Fruit fly (Drosophila melanogaster) whole organism, embryonic: ENCODE data around the gene Dpy-30L1.
A peak's percentile ranks its signal among the peaks of the same experiment; 100 is the strongest.

Experiments
- Ada2b ChIP-seq: fragments of 200-800 bp; sonication (Bioruptor generic); IDR thresholded peaks from 2 replicates; pipeline ENCODE4 v1.3.6; 2022; ENCODE audit warnings: missing biosample characterization, missing genetic modification characterization
- CG11695 ChIP-seq: fragments of 200-800 bp; sonication (Bioruptor generic); IDR thresholded peaks from 3 replicates; pipeline ENCODE4 v1.3.6; 2022; ENCODE audit warnings: missing biosample characterization, missing genetic modification characterization
- CG12071 ChIP-seq: fragments of 200-800 bp; sonication (Bioruptor generic); optimal IDR thresholded peaks from 3 replicates; lab custom pipeline; 2018; ENCODE audit warnings: missing biosample characterization, mild to moderate bottlenecking, missing genetic modification characterization
- CG12104 ChIP-seq: fragments of 200-800 bp; sonication (Bioruptor generic); optimal IDR thresholded peaks from 3 replicates; lab custom pipeline; 2016; ENCODE audit warnings: missing biosample characterization, missing genetic modification characterization
- CG1233 ChIP-seq: fragments of 200-800 bp; sonication (Bioruptor generic); optimal IDR thresholded peaks from 4 replicates; lab custom pipeline; 2018; ENCODE audit warnings: missing biosample characterization, mild to moderate bottlenecking, missing genetic modification characterization
- CG13296 ChIP-seq: fragments of 200-800 bp; sonication (Bioruptor generic); optimal IDR thresholded peaks from 3 replicates; lab custom pipeline; 2018; ENCODE audit warnings: missing biosample characterization, mild to moderate bottlenecking, missing genetic modification characterization
- CG13894 ChIP-seq: fragments of 200-800 bp; sonication (Bioruptor generic); optimal IDR thresholded peaks from 3 replicates; lab custom pipeline; 2018; ENCODE audit warnings: missing biosample characterization, mild to moderate bottlenecking, missing genetic modification characterization, moderate library complexity
- CG15269 ChIP-seq: fragments of 200-800 bp; sonication (Bioruptor generic); optimal IDR thresholded peaks from 2 replicates; lab custom pipeline; 2018; ENCODE audit warnings: missing biosample characterization, mild to moderate bottlenecking, missing genetic modification characterization, moderate library complexity
- CG1603 ChIP-seq: fragments of 200-800 bp; sonication (Bioruptor generic); optimal IDR thresholded peaks from 2 replicates; lab custom pipeline; 2019; ENCODE audit warnings: missing biosample characterization, mild to moderate bottlenecking, missing genetic modification characterization, moderate library complexity
- CG18262 ChIP-seq: fragments of 200-800 bp; optimal IDR thresholded peaks from 3 replicates; lab custom pipeline; 2019; ENCODE audit warnings: missing biosample characterization, mild to moderate bottlenecking, missing genetic modification characterization, moderate library complexity
- CG2120 ChIP-seq: fragments of 200-800 bp; sonication (Bioruptor generic); optimal IDR thresholded peaks from 3 replicates; lab custom pipeline; 2016; ENCODE audit warnings: missing biosample characterization, missing genetic modification characterization
- CG32767 ChIP-seq: fragments of 200-800 bp; sonication (Bioruptor generic); IDR thresholded peaks from 2 replicates; pipeline ENCODE4 v1.3.6; 2022; ENCODE audit warnings: missing biosample characterization, missing genetic modification characterization
- CG4424 ChIP-seq: fragments of 200-800 bp; sonication (Bioruptor generic); optimal IDR thresholded peaks from 3 replicates; lab custom pipeline; 2016; ENCODE audit warnings: missing biosample characterization, missing genetic modification characterization
- CG4820 ChIP-seq: fragments of 200-800 bp; sonication (Bioruptor generic); optimal IDR thresholded peaks from 3 replicates; lab custom pipeline; 2016; ENCODE audit warnings: missing biosample characterization, missing genetic modification characterization
- CG5953 ChIP-seq: fragments of 200-800 bp; sonication (Bioruptor generic); IDR thresholded peaks from 2 replicates; pipeline ENCODE4 v1.3.6; 2022; ENCODE audit warnings: missing biosample characterization, missing genetic modification characterization
- CG6813 ChIP-seq: fragments of 200-800 bp; sonication (Bioruptor generic); optimal IDR thresholded peaks from 2 replicates; lab custom pipeline; 2017; ENCODE audit warnings: missing biosample characterization, missing genetic modification characterization, mild to moderate bottlenecking, moderate library complexity, missing genetic modification reagents
- CG7786 ChIP-seq: fragments of 200-800 bp; sonication (Bioruptor generic); optimal IDR thresholded peaks from 2 replicates; lab custom pipeline; 2016; ENCODE audit warnings: missing biosample characterization, missing genetic modification characterization
- CG7839 ChIP-seq: fragments of 200-800 bp; sonication (Bioruptor generic); optimal IDR thresholded peaks from 3 replicates; lab custom pipeline; 2018; ENCODE audit warnings: missing biosample characterization, mild to moderate bottlenecking, missing genetic modification characterization, moderate library complexity
- CG8290 ChIP-seq, 3 experiments: fragments of 200-800 bp; sonication (Bioruptor generic); optimal IDR thresholded peaks; 2 replicates each; lab custom pipeline; 2016 to 2019; ENCODE audit warnings: missing biosample characterization in 3 of 3, missing genetic modification characterization in 3 of 3, mild to moderate bottlenecking in 2 of 3, moderate library complexity in 1 of 3
- CG9609 ChIP-seq: fragments of 200-800 bp; sonication (Bioruptor generic); optimal IDR thresholded peaks from 3 replicates; lab custom pipeline; 2016; ENCODE audit warnings: missing biosample characterization, missing genetic modification characterization
- CG9932 ChIP-seq: fragments of 200-800 bp; sonication (Bioruptor generic); IDR thresholded peaks from 2 replicates; pipeline ENCODE4 v1.3.6; 2022; ENCODE audit warnings: missing biosample characterization, missing genetic modification characterization
- Chrac-16 ChIP-seq: fragments of 200-800 bp; sonication (Bioruptor generic); optimal IDR thresholded peaks from 3 replicates; lab custom pipeline; 2016; ENCODE audit warnings: missing biosample characterization, missing genetic modification characterization
- Dll ChIP-seq: fragments of 200-800 bp; sonication (Bioruptor generic); IDR thresholded peaks from 4 replicates; pipeline ENCODE4 v1.3.6; 2022; ENCODE audit warnings: missing biosample characterization, missing genetic modification characterization; ENCODE audit not compliant: partially characterized antibody
- MESR4 ChIP-seq: fragments of 200-800 bp; sonication (Bioruptor generic); optimal IDR thresholded peaks from 2 replicates; lab custom pipeline; 2018; ENCODE audit warnings: missing biosample characterization, mild to moderate bottlenecking, missing genetic modification characterization, moderate library complexity
- Med ChIP-seq: fragments of 200-800 bp; sonication (Bioruptor generic); peaks from one replicate; lab custom pipeline; 2016; ENCODE audit warnings: missing biosample characterization, missing genetic modification characterization, mild to moderate bottlenecking, inconsistent platforms, moderate library complexity
- PHDP ChIP-seq: fragments of 200-800 bp; sonication (Bioruptor generic); optimal IDR thresholded peaks from 3 replicates; lab custom pipeline; 2018; ENCODE audit warnings: missing biosample characterization, mild to moderate bottlenecking, missing genetic modification characterization, moderate library complexity
- Pdp1 ChIP-seq, 2 experiments: fragments of 200-800 bp; sonication (Bioruptor generic); optimal IDR thresholded peaks; 3 replicates each; lab custom pipeline; 2016; ENCODE audit warnings: missing biosample characterization in 2 of 2, missing genetic modification characterization in 2 of 2, mild to moderate bottlenecking in 1 of 2, moderate library complexity in 1 of 2
- Poxn ChIP-seq: fragments of 200-800 bp; sonication (Bioruptor generic); IDR thresholded peaks from 2 replicates; pipeline ENCODE4 v1.3.6; 2022; ENCODE audit warnings: missing biosample characterization, missing genetic modification characterization
- Rfx ChIP-seq: fragments of 200-800 bp; sonication (Bioruptor generic); IDR thresholded peaks from 2 replicates; pipeline ENCODE4 v1.3.6; 2022; ENCODE audit warnings: missing biosample characterization, missing genetic modification characterization
- Rx ChIP-seq: fragments of 200-800 bp; sonication (Bioruptor generic); IDR thresholded peaks from 2 replicates; pipeline ENCODE4 v1.3.6; 2022; ENCODE audit warnings: missing biosample characterization, missing genetic modification characterization
- Vsx1 ChIP-seq: fragments of 200-800 bp; sonication (Bioruptor generic); optimal IDR thresholded peaks from 2 replicates; lab custom pipeline; 2017; ENCODE audit warnings: missing biosample characterization, mild to moderate bottlenecking, missing genetic modification characterization, missing genetic modification reagents
- Xrp1 ChIP-seq: fragments of 200-800 bp; sonication (Bioruptor generic); IDR thresholded peaks from 2 replicates; pipeline ENCODE4 v1.3.6; 2022; ENCODE audit warnings: missing biosample characterization, missing genetic modification characterization
- ac ChIP-seq: fragments of 200-800 bp; sonication (Bioruptor generic); optimal IDR thresholded peaks from 3 replicates; lab custom pipeline; 2017; ENCODE audit warnings: missing biosample characterization, mild to moderate bottlenecking, missing genetic modification characterization
- caup ChIP-seq: fragments of 200-800 bp; sonication (Bioruptor generic); optimal IDR thresholded peaks from 3 replicates; lab custom pipeline; 2017; ENCODE audit warnings: missing biosample characterization, mild to moderate bottlenecking, missing genetic modification characterization, moderate library complexity; ENCODE audit not compliant: severe bottlenecking
- ci ChIP-seq: fragments of 200-800 bp; sonication (Bioruptor generic); IDR thresholded peaks from 3 replicates; pipeline ENCODE4 v1.3.6; 2022; ENCODE audit warnings: missing biosample characterization, missing genetic modification characterization
- corto ChIP-seq: fragments of 200-800 bp; sonication (Bioruptor generic); optimal IDR thresholded peaks from 2 replicates; lab custom pipeline; 2016; ENCODE audit warnings: missing biosample characterization, mild to moderate bottlenecking, missing genetic modification characterization, moderate library complexity
- fd3F ChIP-seq: fragments of 200-800 bp; sonication (Bioruptor generic); optimal IDR thresholded peaks from 2 replicates; lab custom pipeline; 2018; ENCODE audit warnings: missing biosample characterization, mild to moderate bottlenecking, missing genetic modification characterization, moderate library complexity
- gem ChIP-seq: fragments of 200-800 bp; sonication (Bioruptor generic); optimal IDR thresholded peaks from 2 replicates; lab custom pipeline; 2019; ENCODE audit warnings: missing biosample characterization, mild to moderate bottlenecking, missing genetic modification characterization, moderate library complexity
- hb ChIP-seq: fragments of 200-800 bp; sonication (Bioruptor generic); IDR thresholded peaks from 3 replicates; pipeline ENCODE4 v1.3.6; 2022; ENCODE audit warnings: missing biosample characterization, missing genetic modification characterization; ENCODE audit not compliant: partially characterized antibody
- ken ChIP-seq: fragments of 200-800 bp; sonication (Bioruptor generic); IDR thresholded peaks from 3 replicates; pipeline ENCODE4 v1.3.6; 2022; ENCODE audit warnings: missing biosample characterization, missing genetic modification characterization
- lab ChIP-seq: fragments of 200-800 bp; sonication (Bioruptor generic); optimal IDR thresholded peaks from 3 replicates; lab custom pipeline; 2017; ENCODE audit warnings: missing biosample characterization, missing genetic modification characterization, mild to moderate bottlenecking, moderate library complexity, missing genetic modification reagents
- maf-S ChIP-seq: fragments of 200-800 bp; sonication (Bioruptor generic); optimal IDR thresholded peaks from 2 replicates; lab custom pipeline; 2016; ENCODE audit warnings: missing biosample characterization, missing genetic modification characterization
- otp ChIP-seq: fragments of 200-800 bp; sonication (Bioruptor generic); IDR thresholded peaks from 3 replicates; pipeline ENCODE4, ENCODE4 v1.3.6; 2022; ENCODE audit warnings: missing biosample characterization, missing genetic modification characterization
- phol ChIP-seq: fragments of 200-800 bp; sonication (Bioruptor generic); optimal IDR thresholded peaks from 3 replicates; lab custom pipeline; 2018; ENCODE audit warnings: missing biosample characterization, mild to moderate bottlenecking, missing genetic modification characterization, moderate library complexity
- rib ChIP-seq: fragments of 200-800 bp; sonication (Bioruptor generic); IDR thresholded peaks from 2 replicates; pipeline ENCODE4 v1.3.6; 2022; ENCODE audit warnings: missing biosample characterization, missing genetic modification characterization
- sens ChIP-seq: fragments of 200-800 bp; sonication (Bioruptor generic); peaks from one replicate; lab custom pipeline; 2016; ENCODE audit warnings: missing biosample characterization, missing genetic modification characterization
- seq ChIP-seq: fragments of 200-800 bp; sonication (Bioruptor generic); IDR thresholded peaks from 2 replicates; pipeline ENCODE4 v1.3.6; 2022; ENCODE audit warnings: missing biosample characterization, missing genetic modification characterization
- tgo ChIP-seq: fragments of 200-800 bp; sonication (Bioruptor generic); IDR thresholded peaks from 3 replicates; pipeline ENCODE4 v1.3.6; 2022; ENCODE audit warnings: missing biosample characterization, missing genetic modification characterization
- trh ChIP-seq: fragments of 200-800 bp; sonication (Bioruptor generic); optimal IDR thresholded peaks from 2 replicates; lab custom pipeline; 2016; ENCODE audit warnings: missing biosample characterization, missing genetic modification characterization
- zen ChIP-seq: fragments of 200-800 bp; sonication (Bioruptor generic); optimal IDR thresholded peaks from 3 replicates; lab custom pipeline; 2018; ENCODE audit warnings: missing biosample characterization, mild to moderate bottlenecking, missing genetic modification characterization, moderate library complexity

Dpy-30L1 gene

dm6 chr2L:10754599-10754998, 22.1 kb downstream of the Dpy-30L1 start (continued):
- TF ChIP-seq lab (GFP tag; lab: Kevin White, UChicago) = peak; percentile 50
- peak; percentile 24; the same call in 1 of the 2 replicates for TF ChIP-seq seq (GFP tag; lab: Robert Waterston, UW)
- TF ChIP-seq CG32767 (GFP tag; lab: Robert Waterston, UW) = no peak
- no peak for TF ChIP-seq CG12104 (GFP tag; lab: Kevin White, UChicago)
- TF ChIP-seq gem (tag; lab: Kevin White, UChicago) = peak; percentile 38
- peak; percentile 47 for TF ChIP-seq PHDP (tag; lab: Kevin White, UChicago)
- TF ChIP-seq CG12071 (GFP tag; lab: Kevin White, UChicago) = peak; percentile 6
- 0 out of 3 replicates have a peak, but pooled peaks have one; percentile 20 for TF ChIP-seq ci (GFP tag; lab: Robert Waterston, UW)
- TF ChIP-seq CG2120 (GFP tag; lab: Kevin White, UChicago) = peak; percentile 29
- peak; percentile 30 for TF ChIP-seq CG1603 (tag; lab: Kevin White, UChicago)
- TF ChIP-seq CG9609 (GFP tag; lab: Kevin White, UChicago) = no peak
- peak; percentile 23; the same call in 1 of the 3 replicates for TF ChIP-seq tgo (GFP tag; lab: Robert Waterston, UW)
- TF ChIP-seq Med (GFP tag; lab: Kevin White, UChicago) = peak; percentile 84
- TF ChIP-seq Rfx (GFP tag; lab: Robert Waterston, UW) = peak; percentile 27; the same call in 1 of the 2 replicates
- no peak for TF ChIP-seq Poxn (GFP tag; lab: Robert Waterston, UW)
- no peak for TF ChIP-seq ken (GFP tag; lab: Robert Waterston, UW)
- no peak for TF ChIP-seq maf-S (GFP tag; lab: Kevin White, UChicago)
- TF ChIP-seq CG1233 (GFP tag; lab: Kevin White, UChicago) = no peak
- peak; percentile 16 for TF ChIP-seq CG18262 (tag; lab: Kevin White, UChicago)
- no peak for TF ChIP-seq MESR4 (GFP tag; lab: Kevin White, UChicago)
- no peak for TF ChIP-seq phol (tag; lab: Kevin White, UChicago)
- no peak for TF ChIP-seq CG4424 (GFP tag; lab: Kevin White, UChicago)
- TF ChIP-seq Chrac-16 (GFP tag; lab: Kevin White, UChicago) = no peak
- peak; percentile 27 for TF ChIP-seq CG13296 (GFP tag; lab: Kevin White, UChicago)
- TF ChIP-seq trh = no peak
- TF ChIP-seq fd3F (GFP tag; lab: Kevin White, UChicago) = peak; percentile 11
- no peak for TF ChIP-seq Ada2b (GFP tag; lab: Robert Waterston, UW)
- no peak for TF ChIP-seq CG15269 (tag; lab: Kevin White, UChicago)
- no peak for TF ChIP-seq Pdp1 (GFP tag; optimal IDR thresholded peaks at IDR 0.05; lab: Kevin White, UChicago)
- 0 out of 3 replicates have a peak, but pooled peaks have one; percentile 8 for TF ChIP-seq otp (GFP tag; lab: Robert Waterston, UW)
- no peak for TF ChIP-seq ac (GFP tag; lab: Kevin White, UChicago)
- TF ChIP-seq CG7786 (GFP tag; lab: Kevin White, UChicago) = no peak
- TF ChIP-seq CG11695 (GFP tag; lab: Robert Waterston, UW) = 0 out of 3 replicates have a peak, but pooled peaks have one; percentile 23
- no peak for TF ChIP-seq corto (GFP tag; lab: Kevin White, UChicago)
- TF ChIP-seq sens (GFP tag; lab: Kevin White, UChicago) = peak; percentile 78
- TF ChIP-seq hb (GFP tag; lab: Robert Waterston, UW) = no peak
- 0 out of 2 replicates have a peak, but pooled peaks have one; percentile 18 for TF ChIP-seq Xrp1 (GFP tag; lab: Robert Waterston, UW)
- no peak for TF ChIP-seq rib
- TF ChIP-seq Dll (GFP tag; lab: Robert Waterston, UW) = no peak
- TF ChIP-seq CG13894 (tag; lab: Kevin White, UChicago) = no peak
- TF ChIP-seq Rx (GFP tag; lab: Robert Waterston, UW) = no peak; the same call in 1 of the 2 replicates
- peak; percentile 50 for TF ChIP-seq Vsx1 (GFP tag; lab: Kevin White, UChicago)
- TF ChIP-seq caup (GFP tag; lab: Kevin White, UChicago) = peak; percentile 7
- TF ChIP-seq CG8290 (GFP tag; optimal IDR thresholded peaks at IDR 0.05; lab: Kevin White, UChicago) = no peak
- peak in 1 of 2 experiments; percentile 22 for TF ChIP-seq CG8290 (tag; optimal IDR thresholded peaks at IDR 0.05; lab: Kevin White, UChicago)
- no peak for TF ChIP-seq CG9932 (GFP tag; lab: Robert Waterston, UW)
- no peak for TF ChIP-seq zen (tag; lab: Kevin White, UChicago)
- peak; percentile 20 for TF ChIP-seq CG6813 (GFP tag; lab: Kevin White, UChicago)
- TF ChIP-seq CG7839 (tag; lab: Kevin White, UChicago) = peak; percentile 7
- TF ChIP-seq CG4820 (GFP tag; lab: Kevin White, UChicago) = no peak
- TF ChIP-seq CG5953 = no peak
